Fruit fly (Drosophila melanogaster) ovary, adult (tissue): ENCODE results near the gene Mlp84B.

Experiments used
- CG17801 ChIP-seq: fragments of 200-800 bp; optimal IDR thresholded peaks from 2 replicates; lab custom pipeline; 2019; ENCODE audit warnings: missing biosample characterization, mild to moderate bottlenecking, missing genetic modification characterization, moderate library complexity; ENCODE audit not compliant: partially characterized antibody

The Mlp84B gene

DNA sequence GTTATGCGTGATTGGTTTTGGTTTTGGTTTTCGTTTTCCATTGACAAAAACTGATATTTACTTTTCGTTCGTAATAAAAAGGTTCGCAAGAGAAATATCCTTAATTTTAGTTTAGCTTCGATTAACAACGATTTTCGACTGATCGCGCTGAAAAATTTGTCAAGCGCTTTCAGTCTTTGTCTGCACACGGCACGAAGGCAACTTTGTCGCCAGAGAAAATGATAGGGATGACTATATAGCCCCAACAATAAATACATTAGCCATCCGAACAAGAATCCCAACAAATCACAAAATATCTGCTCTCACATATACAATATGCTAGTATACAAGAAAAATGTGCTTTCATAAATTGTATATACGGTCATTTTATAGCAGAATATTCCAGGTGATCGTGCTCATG is at the start of gene Mlp84B:
Gene Mlp84B (minus strand): TSS at position 143 of the 400 bp plus-strand sequence.
- no peak for TF ChIP-seq CG17801 (GFP tag; lab: Kevin White, UChicago)

DNA sequence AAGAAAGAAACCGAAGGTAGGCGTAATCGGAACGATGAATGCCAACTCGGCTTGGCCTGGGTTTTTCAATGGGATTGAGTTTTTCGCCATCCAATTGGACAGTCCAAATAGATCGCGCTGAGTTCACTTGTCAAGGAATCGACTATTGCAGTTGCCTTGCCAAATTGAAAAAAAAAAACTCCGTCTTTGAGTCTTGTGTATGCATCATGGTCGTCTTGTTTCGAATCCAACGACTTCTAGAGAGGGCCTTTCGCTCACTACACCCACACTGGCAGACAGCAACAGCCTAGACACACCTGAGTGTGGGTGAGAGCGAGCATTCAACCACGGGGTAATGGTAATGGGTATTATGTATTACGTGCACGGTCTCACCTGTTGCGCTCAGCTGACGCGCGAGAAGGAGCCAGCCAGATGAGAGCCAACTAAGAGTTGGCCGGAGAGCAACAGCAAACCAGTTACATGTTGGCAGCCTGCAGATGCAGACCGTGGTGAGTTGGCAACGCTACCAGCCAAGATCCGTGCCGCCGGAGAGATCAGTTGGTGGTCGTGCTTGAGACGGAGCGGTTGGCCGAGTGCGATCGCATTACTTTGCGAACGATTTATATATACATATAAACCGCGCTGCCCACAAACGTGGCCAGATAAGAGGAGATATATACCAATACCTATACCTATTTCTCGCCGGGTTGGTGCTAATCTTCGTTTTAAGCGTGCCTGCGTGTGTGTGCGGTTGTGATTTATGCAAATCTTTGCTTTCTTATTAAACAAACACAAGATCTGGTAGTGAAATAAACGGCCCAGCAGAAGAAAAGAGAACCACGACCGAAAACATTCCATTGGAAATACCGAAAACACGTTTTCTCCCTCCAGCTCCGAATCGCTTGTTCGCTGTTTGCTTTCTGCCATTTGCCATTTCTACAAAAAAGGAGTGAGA is 45.1 kb upstream of the Mlp84B start, which contains the start of gene sas:
Gene sas (plus strand): TSS at position 453 of the 934 bp plus-strand sequence.
- TF ChIP-seq CG17801 (GFP tag; lab: Kevin White, UChicago), result no peak

DNA sequence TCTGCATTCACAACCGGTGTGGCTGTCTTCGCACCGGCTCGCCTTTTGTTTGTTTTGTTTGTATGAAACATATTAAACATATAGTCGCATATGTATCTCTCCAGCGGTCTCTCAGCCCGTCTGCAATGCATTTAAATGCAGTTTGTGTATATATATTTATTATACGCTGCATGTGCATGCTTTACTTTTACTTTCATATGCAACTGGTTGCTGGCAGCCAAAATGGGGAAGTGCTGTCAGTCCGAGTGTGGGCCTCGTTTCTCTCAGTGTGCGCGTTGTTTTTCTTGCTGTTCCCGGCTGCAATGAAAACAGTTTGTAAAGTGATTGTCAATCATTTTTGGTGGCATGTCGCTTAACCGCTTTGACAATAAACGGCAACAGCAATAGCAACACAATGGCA is 42.1 kb upstream of the Mlp84B start:
- no peak for TF ChIP-seq CG17801 (GFP tag; lab: Kevin White, UChicago)

DNA sequence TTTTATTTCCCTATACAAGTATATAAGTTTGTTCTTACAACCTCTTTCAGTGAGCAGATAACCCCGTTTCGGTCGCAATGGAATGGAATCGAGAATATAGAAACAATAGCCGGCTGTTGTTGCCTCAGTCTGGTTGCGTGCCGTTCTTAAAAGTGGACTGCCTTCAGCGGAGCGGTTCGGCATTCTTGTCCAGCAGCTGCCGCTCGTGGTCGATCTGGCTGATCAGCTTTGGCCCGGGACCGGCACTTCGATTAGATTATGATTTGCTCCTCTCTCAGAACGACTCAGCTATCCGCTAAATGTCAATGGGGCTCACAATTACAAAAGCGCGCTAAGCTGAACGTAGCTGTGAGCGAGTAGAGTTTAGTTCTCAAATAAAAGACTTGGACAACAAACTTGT is 39.6 kb upstream of the Mlp84B start:
- no peak for TF ChIP-seq CG17801 (GFP tag; lab: Kevin White, UChicago)

DNA sequence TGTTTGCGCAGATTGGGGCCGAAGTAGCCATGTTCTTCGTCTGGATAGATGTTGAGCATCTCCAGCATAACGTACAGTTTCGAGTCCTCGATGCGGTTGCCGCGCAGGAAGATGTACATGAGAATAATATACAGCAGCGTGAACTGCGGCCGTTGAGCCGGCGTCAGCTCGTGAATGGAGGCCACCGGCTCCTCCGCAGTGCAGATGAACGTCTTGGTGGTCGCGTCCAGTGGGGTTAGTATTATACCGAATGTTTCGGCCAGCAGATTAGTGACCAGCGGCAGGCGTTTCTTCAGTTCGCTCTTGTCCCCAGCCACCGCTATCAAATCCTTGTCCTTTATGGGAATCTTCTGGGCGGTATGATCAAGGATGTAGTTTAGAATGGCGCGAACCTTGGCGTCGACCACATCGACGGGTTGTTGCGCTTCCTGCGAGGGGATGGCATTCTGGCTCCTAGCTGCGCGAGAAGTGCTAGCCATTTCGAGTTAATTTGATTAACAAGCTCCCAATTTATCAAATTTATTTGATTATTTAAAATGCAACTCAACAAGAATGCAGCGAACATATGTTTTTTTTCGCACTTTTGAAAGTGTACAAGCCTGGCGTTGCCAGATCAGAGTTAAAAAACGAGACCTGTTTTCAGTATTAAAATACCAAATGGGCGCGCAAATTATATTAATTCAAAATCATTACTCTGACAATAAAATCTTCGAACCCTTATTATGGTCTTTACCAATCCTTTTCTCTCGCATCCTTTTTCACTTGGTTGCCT is 37.2 kb upstream of the Mlp84B start, which contains the start of gene MAGE:
Gene MAGE (minus strand): TSS at position 595 of the 772 bp plus-strand sequence.
- TF ChIP-seq CG17801 (GFP tag; lab: Kevin White, UChicago), result no peak

DNA sequence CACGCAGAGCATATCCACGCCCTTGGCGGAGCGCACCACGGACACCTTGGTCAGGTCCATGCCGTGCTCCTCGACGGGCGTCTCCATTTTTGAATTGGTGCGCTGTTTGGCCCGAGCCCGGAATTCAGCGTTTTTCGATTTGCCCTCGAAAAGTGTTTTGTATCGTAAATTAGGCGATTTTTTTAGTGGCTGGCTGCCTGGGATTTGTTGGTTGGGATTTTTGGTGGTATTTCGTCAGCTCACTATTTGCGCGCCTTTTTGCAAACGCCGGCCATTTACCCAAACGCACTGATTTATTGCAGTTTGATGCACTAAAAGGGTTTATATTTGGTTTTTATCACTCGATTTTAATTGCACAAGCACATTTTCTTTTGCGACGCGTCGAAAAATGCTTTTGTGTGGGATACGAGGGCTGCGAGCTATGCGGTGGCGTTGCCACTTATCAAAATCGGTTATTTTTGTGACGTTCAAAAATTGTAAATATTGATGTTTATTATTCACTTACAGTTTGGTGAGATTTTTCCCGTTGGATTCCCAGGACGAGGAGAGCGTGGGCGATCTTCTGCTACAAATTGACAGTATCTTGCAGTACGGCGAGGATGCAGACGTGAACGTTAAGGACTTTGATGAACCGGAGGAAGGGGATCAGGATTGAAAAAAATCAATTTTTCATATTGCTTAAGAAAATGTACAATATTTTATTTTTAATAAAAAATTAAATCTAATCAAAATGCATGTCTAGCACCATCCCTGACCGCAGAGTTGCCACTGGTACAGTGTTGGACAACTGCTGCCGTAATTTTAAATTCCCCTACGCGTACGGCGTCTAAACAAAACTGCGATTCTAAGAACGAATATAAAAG is 33.2 kb upstream of the Mlp84B start, which contains the start of the genes gfzf and Sas-4:
Gene gfzf (minus strand): TSS at position 425 of the 863 bp plus-strand sequence.
Gene Sas-4 (plus strand): TSS at position 824 of the 863 bp plus-strand sequence.
- TF ChIP-seq CG17801 (GFP tag; lab: Kevin White, UChicago), result peak; percentile 15

DNA sequence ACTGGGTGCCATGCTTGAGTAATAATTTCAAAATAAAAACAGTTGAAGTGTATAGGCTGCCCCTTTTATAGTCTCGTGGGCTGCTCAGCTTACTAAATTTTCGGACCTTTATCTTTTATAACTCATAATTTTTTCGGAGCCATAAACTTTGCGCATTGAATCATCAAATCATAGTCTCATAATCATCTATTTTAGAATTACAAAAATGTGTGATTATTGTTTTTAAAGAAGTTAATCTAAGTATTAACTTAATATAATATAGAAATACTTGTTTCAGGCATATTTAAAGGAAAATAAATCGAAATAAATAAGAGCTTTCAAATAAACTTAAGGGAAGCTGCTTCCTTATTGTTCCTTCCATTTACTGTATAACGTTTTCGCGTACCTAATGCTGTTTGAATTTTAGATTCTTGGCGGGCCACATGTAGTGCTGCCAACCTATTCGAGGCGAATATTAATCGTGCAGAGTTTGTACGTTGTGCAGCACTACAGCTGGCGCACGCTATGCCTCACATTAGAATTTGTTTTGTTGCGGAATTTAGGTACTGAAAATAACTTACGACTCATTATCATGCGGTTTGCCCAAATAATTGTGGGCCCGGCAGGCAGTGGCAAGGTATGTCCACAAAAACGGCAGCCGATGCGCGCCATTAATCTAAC is 26.8 kb upstream of the Mlp84B start, which contains the start of the genes CG14610 and CG2656:
Gene CG14610 (minus strand): TSS at position 51 of the 660 bp plus-strand sequence.
Gene CG2656 (plus strand): TSS at position 480 of the 660 bp plus-strand sequence.
- TF ChIP-seq CG17801 (GFP tag; lab: Kevin White, UChicago), result peak; percentile 56

DNA sequence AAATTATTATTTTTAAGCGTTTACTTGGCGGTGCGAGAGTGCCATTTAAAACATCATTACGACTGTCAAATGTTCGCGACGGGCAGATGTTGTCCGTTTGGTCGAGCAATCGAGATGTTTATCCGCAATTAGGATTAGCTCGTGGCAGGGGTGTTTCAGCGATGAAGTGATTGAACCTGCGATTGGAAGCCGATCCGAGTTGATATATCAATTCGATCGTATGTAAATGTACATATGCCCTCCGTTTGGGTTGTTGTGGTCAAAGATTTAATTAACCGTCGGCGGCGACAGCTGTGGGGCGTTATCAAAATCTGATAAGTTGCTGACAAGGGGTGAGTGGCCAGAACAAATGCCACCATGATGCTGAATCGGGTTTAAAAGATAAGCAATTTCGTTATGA is 25.0 kb upstream of the Mlp84B start:
- no peak for TF ChIP-seq CG17801 (GFP tag; lab: Kevin White, UChicago)

DNA sequence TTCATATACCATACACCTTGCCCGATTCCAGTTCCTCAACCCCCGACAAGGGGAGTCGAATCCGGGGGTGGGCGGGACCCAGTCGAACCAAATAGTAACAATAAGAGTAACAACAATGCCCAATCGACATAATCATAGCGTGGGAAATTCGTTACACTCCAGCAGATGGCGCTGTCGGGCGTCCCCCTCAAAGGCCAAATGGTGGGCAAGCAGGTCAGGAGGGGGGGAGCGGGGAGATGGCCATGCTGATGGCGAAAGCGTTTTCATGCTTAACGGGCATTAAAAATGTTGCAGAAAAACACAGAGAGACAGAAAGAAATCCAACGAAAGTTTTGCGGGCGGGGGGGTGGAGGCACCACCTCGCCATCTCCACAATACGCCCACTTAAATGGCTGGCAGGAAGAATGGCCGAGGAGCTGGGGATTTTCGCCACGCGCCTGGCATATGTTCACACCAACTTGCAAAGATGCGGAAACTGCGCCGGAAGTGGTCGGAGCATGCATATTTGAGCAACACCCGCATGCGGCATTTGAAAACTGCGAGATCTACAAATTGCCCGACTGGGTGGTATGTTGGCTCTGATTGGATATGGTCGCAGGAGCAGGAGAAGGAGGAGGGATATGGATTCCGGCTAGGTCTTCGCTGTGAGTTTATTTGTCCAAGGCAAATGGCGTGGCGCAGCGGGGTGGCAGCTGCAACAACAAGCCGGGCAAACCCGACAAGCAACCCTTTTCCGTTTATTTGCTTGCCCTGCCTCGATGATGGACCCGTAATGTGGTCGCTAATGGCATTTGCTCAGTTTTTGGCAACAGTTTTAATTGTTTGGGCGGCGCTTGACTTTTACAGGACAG is 21.9 kb upstream of the Mlp84B start:
- no peak for TF ChIP-seq CG17801 (GFP tag; lab: Kevin White, UChicago)

DNA sequence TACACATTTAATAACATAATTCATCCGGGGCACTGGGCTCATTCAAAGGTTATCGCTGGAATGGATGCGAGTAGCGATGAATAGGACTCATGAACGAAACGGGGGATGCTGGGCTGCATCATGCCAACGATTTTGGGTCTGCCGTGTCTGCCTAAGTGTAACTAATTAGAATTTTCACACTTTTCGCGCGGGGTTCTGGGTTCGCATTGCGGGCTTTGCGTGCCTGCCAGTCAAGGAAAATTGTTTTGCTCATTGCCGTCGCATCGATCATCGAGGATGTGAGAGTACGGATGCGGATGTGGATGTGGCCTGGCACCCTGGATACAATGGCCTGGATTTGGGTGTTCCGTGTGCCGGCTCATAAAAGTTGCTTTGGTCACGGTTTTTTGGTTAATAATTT is 20.5 kb upstream of the Mlp84B start:
- no peak for TF ChIP-seq CG17801 (GFP tag; lab: Kevin White, UChicago)

DNA sequence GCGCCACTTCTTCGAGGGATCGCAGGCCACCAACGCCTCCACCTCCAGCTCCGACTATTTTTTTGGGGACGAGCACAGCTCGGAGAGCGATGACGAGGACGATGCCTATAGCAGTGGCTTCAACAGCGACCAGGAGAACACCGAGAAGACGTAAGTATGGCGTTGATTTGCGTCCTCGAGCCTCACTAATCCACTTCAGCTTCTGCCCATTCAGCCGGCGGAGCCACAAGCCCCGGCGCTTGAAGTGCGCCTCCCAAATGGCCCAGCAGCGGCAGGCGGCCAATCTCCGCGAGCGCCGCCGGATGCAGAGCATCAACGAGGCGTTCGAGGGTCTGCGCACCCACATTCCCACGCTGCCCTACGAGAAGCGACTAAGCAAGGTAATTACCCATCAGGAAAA is 19.7 kb upstream of the Mlp84B start:
- no peak for TF ChIP-seq CG17801 (GFP tag; lab: Kevin White, UChicago)

DNA sequence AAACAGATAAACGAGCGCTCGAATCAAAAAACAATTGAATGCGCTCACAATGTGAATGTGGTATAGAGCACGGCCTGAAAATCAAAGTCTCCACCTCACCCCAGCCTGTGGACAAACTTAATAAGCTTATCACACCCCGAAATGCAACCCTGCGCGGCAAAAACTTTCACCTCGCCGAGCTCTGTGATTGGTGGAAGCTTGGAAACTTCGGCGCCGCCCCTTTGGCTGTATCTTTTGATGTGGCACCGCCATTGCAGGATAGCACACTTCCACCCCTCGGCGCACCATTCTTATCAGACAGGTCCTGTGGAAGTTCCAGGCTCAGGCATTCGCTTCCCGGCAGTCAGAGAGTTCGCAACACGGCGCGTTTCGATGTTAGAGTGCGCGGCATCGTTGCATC is 18.3 kb upstream of the Mlp84B start, which contains the start of gene Fer1:
Gene Fer1 (plus strand): TSS at position 326 of the 400 bp plus-strand sequence.
- no peak for TF ChIP-seq CG17801 (GFP tag; lab: Kevin White, UChicago)
